Worm (Caenorhabditis elegans) whole organism, late embryonic: ENCODE measurements around the gene npr-7.

ENCODE experiments used
- C08G9.2 ChIP-seq: sonication (generic microtip); optimal IDR thresholded peaks from 2 replicates; lab custom pipeline; 2016; ENCODE audit warnings: mild to moderate bottlenecking, missing genetic modification characterization, moderate library complexity, missing compliant biosample characterization
- F13H6.1 ChIP-seq: sonication (generic microtip); optimal IDR thresholded peaks from 2 replicates; lab custom pipeline; 2016; ENCODE audit warnings: missing genetic modification characterization, missing compliant biosample characterization
- K09A11.1 ChIP-seq: sonication (generic microtip); optimal IDR thresholded peaks from 2 replicates; lab custom pipeline; 2017; ENCODE audit warnings: antibody characterized with exemption, mild to moderate bottlenecking, missing genetic modification characterization, missing compliant biosample characterization; ENCODE audit not compliant: insufficient read depth
- T23F11.4 ChIP-seq: fragments of 200-800 bp; sonication (Bioruptor generic); optimal IDR thresholded peaks from 2 replicates; lab custom pipeline; 2018; ENCODE audit warnings: mild to moderate bottlenecking, missing genetic modification characterization, missing compliant biosample characterization
- ceh-14 ChIP-seq: sonication (generic microtip); optimal IDR thresholded peaks from 2 replicates; lab custom pipeline; 2016; ENCODE audit warnings: missing genotype, missing genetic modification characterization, missing compliant biosample characterization
- ceh-18 ChIP-seq: sonication (generic microtip); optimal IDR thresholded peaks from 2 replicates; lab custom pipeline; 2016; ENCODE audit warnings: missing genetic modification characterization, missing compliant biosample characterization
- ceh-19 ChIP-seq: fragments of 200-800 bp; sonication (Bioruptor generic); optimal IDR thresholded peaks from 2 replicates; lab custom pipeline; 2018; ENCODE audit warnings: mild to moderate bottlenecking, missing genetic modification characterization, missing compliant biosample characterization
- ceh-2 ChIP-seq: sonication (generic microtip); optimal IDR thresholded peaks from 2 replicates; lab custom pipeline; 2016; ENCODE audit warnings: missing genotype, missing genetic modification characterization, missing compliant biosample characterization
- ceh-22 ChIP-seq: sonication (generic microtip); optimal IDR thresholded peaks from 2 replicates; lab custom pipeline; 2017; ENCODE audit warnings: missing biosample characterization, missing genetic modification characterization
- ceh-24 ChIP-seq: sonication (generic microtip); optimal IDR thresholded peaks from 2 replicates; lab custom pipeline; 2016; ENCODE audit warnings: mild to moderate bottlenecking, missing genetic modification characterization, missing compliant biosample characterization
- ceh-30 ChIP-seq: fragments of 150-350 bp; optimal IDR thresholded peaks from 2 replicates; lab custom pipeline; 2014; ENCODE audit warnings: missing biosample characterization, missing genetic modification characterization
- ceh-31 ChIP-seq: sonication (generic microtip); optimal IDR thresholded peaks from 2 replicates; lab custom pipeline; 2016; ENCODE audit warnings: missing genetic modification characterization, missing compliant biosample characterization
- ceh-34 ChIP-seq: sonication (generic microtip); optimal IDR thresholded peaks from 2 replicates; lab custom pipeline; 2016; ENCODE audit warnings: mild to moderate bottlenecking, missing genetic modification characterization, missing compliant biosample characterization
- ceh-45 ChIP-seq: fragments of 200-800 bp; sonication (Bioruptor generic); IDR thresholded peaks from 2 replicates; pipeline ENCODE4 v1.3.6; 2022; ENCODE audit warnings: missing genetic modification reagents, missing genetic modification characterization, missing compliant biosample characterization
- ceh-48 ChIP-seq: sonication (generic microtip); optimal IDR thresholded peaks from 2 replicates; lab custom pipeline; 2016; ENCODE audit warnings: missing genetic modification characterization, inconsistent platforms, missing compliant biosample characterization
- ceh-6 ChIP-seq: fragments of 200-800 bp; sonication (Bioruptor generic); optimal IDR thresholded peaks from 2 replicates; lab custom pipeline; 2018; ENCODE audit warnings: mild to moderate bottlenecking, missing genetic modification characterization, missing compliant biosample characterization
- che-1 ChIP-seq: sonication (generic microtip); optimal IDR thresholded peaks from 2 replicates; lab custom pipeline; 2016; ENCODE audit warnings: mild to moderate bottlenecking, missing genetic modification characterization, missing compliant biosample characterization
- dmd-4 ChIP-seq: sonication (generic microtip); optimal IDR thresholded peaks from 2 replicates; lab custom pipeline; 2016; ENCODE audit warnings: borderline replicate concordance, missing genetic modification characterization, missing compliant biosample characterization
- dve-1 ChIP-seq: sonication (generic microtip); optimal IDR thresholded peaks from 2 replicates; lab custom pipeline; 2017; ENCODE audit warnings: antibody characterized with exemption, mild to moderate bottlenecking, missing genetic modification characterization, missing compliant biosample characterization
- ets-4 ChIP-seq: sonication (generic microtip); optimal IDR thresholded peaks from 2 replicates; lab custom pipeline; 2016; ENCODE audit warnings: missing genetic modification characterization, missing compliant biosample characterization
- eyg-1 ChIP-seq: sonication (generic microtip); optimal IDR thresholded peaks from 2 replicates; lab custom pipeline; 2016; ENCODE audit warnings: missing genotype, missing genetic modification characterization, missing compliant biosample characterization
- fkh-10 ChIP-seq: fragments of 150-350 bp; optimal IDR thresholded peaks from 2 replicates; lab custom pipeline; 2014; ENCODE audit warnings: missing biosample characterization, missing genetic modification reagents, missing genetic modification characterization
- fkh-6 ChIP-seq: sonication (generic microtip); optimal IDR thresholded peaks from 2 replicates; lab custom pipeline; 2016; ENCODE audit warnings: missing genetic modification characterization, missing compliant biosample characterization
- hlh-13 ChIP-seq: fragments of 200-800 bp; sonication (Bioruptor generic); optimal IDR thresholded peaks from 2 replicates; lab custom pipeline; 2018; ENCODE audit warnings: mild to moderate bottlenecking, missing genetic modification characterization, missing compliant biosample characterization
- hlh-15 ChIP-seq: sonication (generic microtip); optimal IDR thresholded peaks from 2 replicates; lab custom pipeline; 2016; ENCODE audit warnings: missing genetic modification characterization, missing compliant biosample characterization
- hlh-6 ChIP-seq: sonication (generic microtip); optimal IDR thresholded peaks from 2 replicates; lab custom pipeline; 2016; ENCODE audit warnings: missing genotype, missing genetic modification characterization, missing compliant biosample characterization
- lin-11 ChIP-seq: fragments of 200-800 bp; sonication (Bioruptor generic); optimal IDR thresholded peaks from 2 replicates; lab custom pipeline; 2018; ENCODE audit warnings: mild to moderate bottlenecking, missing genetic modification characterization, missing compliant biosample characterization
- madf-2 ChIP-seq: sonication (generic microtip); optimal IDR thresholded peaks from 2 replicates; lab custom pipeline; 2017; ENCODE audit warnings: missing genetic modification characterization, missing compliant biosample characterization
- nhr-232 ChIP-seq: sonication (generic microtip); optimal IDR thresholded peaks from 2 replicates; lab custom pipeline; 2016; ENCODE audit warnings: missing genetic modification characterization, missing compliant biosample characterization
- npax-4 ChIP-seq: sonication (generic microtip); optimal IDR thresholded peaks from 2 replicates; lab custom pipeline; 2016; ENCODE audit warnings: missing genetic modification characterization, missing compliant biosample characterization
- odd-2 ChIP-seq: sonication (generic microtip); optimal IDR thresholded peaks from 2 replicates; lab custom pipeline; 2017; ENCODE audit warnings: antibody characterized with exemption, mild to moderate bottlenecking, missing genetic modification characterization, missing compliant biosample characterization
- pag-3 ChIP-seq: sonication (generic microtip); optimal IDR thresholded peaks from 2 replicates; lab custom pipeline; 2016; ENCODE audit warnings: missing compliant biosample characterization, missing genetic modification characterization, borderline replicate concordance
- pax-1 ChIP-seq: fragments of 150-350 bp; optimal IDR thresholded peaks from 2 replicates; lab custom pipeline; 2014; ENCODE audit warnings: missing biosample characterization, missing genetic modification characterization
- pha-2 ChIP-seq: sonication (generic microtip); optimal IDR thresholded peaks from 2 replicates; lab custom pipeline; 2017; ENCODE audit warnings: mild to moderate bottlenecking, missing genetic modification characterization, missing compliant biosample characterization
- pha-4 ChIP-seq: fragments of 150-350 bp; optimal IDR thresholded peaks from 2 replicates; lab custom pipeline; 2018; ENCODE audit warnings: missing biosample characterization, missing genetic modification reagents, missing genetic modification characterization
- pqm-1 ChIP-seq: sonication (generic microtip); optimal IDR thresholded peaks from 2 replicates; lab custom pipeline; 2016; ENCODE audit warnings: missing genetic modification characterization, missing compliant biosample characterization
- rnt-1 ChIP-seq: sonication (generic microtip); optimal IDR thresholded peaks from 2 replicates; lab custom pipeline; 2016; ENCODE audit warnings: missing genetic modification characterization, missing compliant biosample characterization
- sdc-2 ChIP-seq: sonication (generic microtip); optimal IDR thresholded peaks from 2 replicates; lab custom pipeline; 2016; ENCODE audit warnings: missing genotype, missing genetic modification characterization, missing compliant biosample characterization
- syd-9 ChIP-seq: sonication (generic microtip); optimal IDR thresholded peaks from 2 replicates; lab custom pipeline; 2016; ENCODE audit warnings: mild to moderate bottlenecking, missing genetic modification characterization, moderate library complexity, missing compliant biosample characterization
- tbx-2 ChIP-seq: sonication (generic microtip); optimal IDR thresholded peaks from 2 replicates; lab custom pipeline; 2016; ENCODE audit warnings: missing genetic modification characterization, missing compliant biosample characterization
- tbx-7 ChIP-seq: sonication (generic microtip); optimal IDR thresholded peaks from 2 replicates; lab custom pipeline; 2016; ENCODE audit warnings: missing genotype, missing genetic modification characterization, missing compliant biosample characterization
- ttx-3 ChIP-seq: sonication (generic microtip); optimal IDR thresholded peaks from 2 replicates; lab custom pipeline; 2016; ENCODE audit warnings: missing genetic modification reagents, missing genetic modification characterization, missing compliant biosample characterization
- unc-3 ChIP-seq, 2 experiments: fragments of 200-800 bp in 1 of 2; sonication (Bioruptor generic) in 1 of 2; sonication (generic microtip) in 1 of 2; conservative IDR thresholded peaks in 1 of 2; optimal IDR thresholded peaks in 1 of 2; 2 replicates each; pipeline versions ENCODE4 v1.3.6 to Lab custom; 2016 to 2022; ENCODE audit warnings: missing compliant biosample characterization in 2 of 2, missing genetic modification characterization in 2 of 2, missing genetic modification reagents in 1 of 2
- unc-42 ChIP-seq: sonication (generic microtip); optimal IDR thresholded peaks from 2 replicates; lab custom pipeline; 2016; ENCODE audit warnings: missing genotype, missing genetic modification characterization, missing compliant biosample characterization
- unc-55 ChIP-seq: sonication (generic microtip); optimal IDR thresholded peaks from 2 replicates; lab custom pipeline; 2017; ENCODE audit warnings: missing biosample characterization, missing genetic modification reagents, missing genetic modification characterization
- unc-86 ChIP-seq: sonication (generic microtip); optimal IDR thresholded peaks from 2 replicates; lab custom pipeline; 2016; ENCODE audit warnings: missing genetic modification characterization, missing compliant biosample characterization
- ztf-16 ChIP-seq: sonication (generic microtip); optimal IDR thresholded peaks from 2 replicates; lab custom pipeline; 2017; ENCODE audit warnings: missing genetic modification characterization, missing compliant biosample characterization

npr-7 gene

DNA sequence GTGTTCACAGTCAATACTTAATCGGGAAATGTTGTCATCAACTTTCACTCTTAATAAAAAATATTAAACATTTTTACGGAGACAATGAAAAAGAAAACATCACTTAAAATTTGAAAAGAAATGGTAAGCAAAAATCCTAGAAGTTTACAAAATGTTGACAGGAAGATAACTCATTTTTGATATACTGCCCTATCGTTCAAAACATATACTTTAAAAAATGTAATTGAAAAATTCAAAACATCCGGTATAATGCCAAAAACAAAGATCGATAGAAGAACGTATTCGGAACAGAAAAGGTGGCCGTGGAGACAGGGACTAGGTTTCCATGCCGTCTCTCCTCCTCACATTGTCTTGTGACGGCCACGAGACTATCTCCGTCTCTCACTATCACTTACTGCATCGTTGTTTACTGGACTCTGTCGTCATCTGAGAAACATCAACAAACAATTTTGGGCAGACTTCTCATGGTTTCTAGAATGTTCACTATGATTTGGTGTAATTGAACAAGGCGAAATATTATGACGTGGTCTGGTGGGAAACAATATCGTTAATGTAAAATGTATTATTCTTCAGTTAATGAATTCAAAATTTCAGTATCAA lies 28.5 kb upstream of the npr-7 start, which contains the start of gene oga-1 (continued):
- TF ChIP-seq odd-2 (tag; lab: Kevin White, UChicago), result no peak
- peak; percentile 31 for TF ChIP-seq ceh-34
- TF ChIP-seq ceh-19, result no peak
- no peak for TF ChIP-seq T23F11.4 (GFP tag; lab: Kevin White, UChicago)
- TF ChIP-seq ets-4 (tag; lab: Kevin White, UChicago), result peak; percentile 73
- no peak for TF ChIP-seq hlh-15
- TF ChIP-seq K09A11.1, result no peak
- no peak for TF ChIP-seq madf-2 (tag; lab: Kevin White, UChicago)
- TF ChIP-seq tbx-2 (tag; lab: Kevin White, UChicago), result peak; percentile 74
- TF ChIP-seq dmd-4, result no peak
- TF ChIP-seq ceh-45 (GFP tag; lab: Robert Waterston, UW), result no peak

- TF ChIP-seq lin-11, result no peak
- TF ChIP-seq hlh-6 (tag; lab: Kevin White, UChicago), result no peak
- TF ChIP-seq ceh-14, result no peak
- no peak for TF ChIP-seq dve-1 (tag; lab: Kevin White, UChicago)
- TF ChIP-seq ets-4 (tag; lab: Kevin White, UChicago), result no peak
- TF ChIP-seq dmd-4, result no peak
- no peak for TF ChIP-seq unc-55
- TF ChIP-seq ceh-31 (tag; lab: Kevin White, UChicago), result no peak
Measured at ce11 chrX:9338375-9338774, 19.4 kb upstream of the npr-7 start, which contains the start of gene apa-2. TSS of gene apa-2 (plus strand) at chrX:9338675.

DNA sequence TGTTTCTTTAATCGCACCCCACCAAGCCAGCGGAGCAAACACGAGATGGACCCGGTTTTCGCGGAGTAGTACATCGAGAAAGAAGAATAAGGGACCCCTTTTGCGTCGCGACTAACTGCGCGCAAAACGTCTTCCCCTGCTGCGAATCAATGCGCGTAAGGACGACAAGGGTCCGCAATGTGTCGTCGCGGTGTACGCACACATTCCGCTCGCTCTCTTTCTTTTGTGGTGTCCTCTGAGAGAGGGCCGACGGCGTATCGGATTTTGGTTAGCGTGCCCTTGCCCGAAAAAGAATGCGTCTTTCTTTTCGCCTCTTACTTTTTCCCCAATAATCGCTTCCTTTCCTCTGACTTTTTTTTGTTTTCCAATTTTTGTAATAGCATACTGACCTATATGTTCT lies 18.9 kb upstream of the npr-7 start:
- TF ChIP-seq ceh-45 (GFP tag; lab: Robert Waterston, UW), result 0 out of 2 replicates have a peak, but pooled peaks have one; percentile 18
- 0 out of 2 replicates have a peak, but pooled peaks have one; percentile 32 for TF ChIP-seq unc-3 (GFP tag; conservative IDR thresholded peaks at IDR 0.05; lab: Robert Waterston, UW)
- peak; percentile 52 for TF ChIP-seq unc-3 (tag; optimal IDR thresholded peaks at IDR 0.05; lab: Kevin White, UChicago)
- TF ChIP-seq rnt-1, result peak; percentile 55
- no peak for TF ChIP-seq nhr-232
- TF ChIP-seq hlh-13 (GFP tag; lab: Kevin White, UChicago), result no peak
- peak; percentile 3 for TF ChIP-seq pqm-1 (tag; lab: Kevin White, UChicago)
- peak; percentile 22 for TF ChIP-seq fkh-6 (tag; lab: Kevin White, UChicago)
- TF ChIP-seq ceh-6 (GFP tag; lab: Kevin White, UChicago), result no peak
- TF ChIP-seq ceh-2 (tag; lab: Kevin White, UChicago), result peak; percentile 37
- peak; percentile 55 for TF ChIP-seq fkh-10
- peak; percentile 87 for TF ChIP-seq sdc-2 (tag; lab: Kevin White, UChicago)
- TF ChIP-seq eyg-1 (tag; lab: Kevin White, UChicago), result no peak
- TF ChIP-seq che-1 (tag; lab: Kevin White, UChicago), result no peak
- TF ChIP-seq pag-3, result no peak
- TF ChIP-seq ceh-14, result peak; percentile 35
- TF ChIP-seq tbx-7 (tag; lab: Kevin White, UChicago), result no peak
- TF ChIP-seq unc-55, result peak; percentile 75
- no peak for TF ChIP-seq pha-2
- TF ChIP-seq npax-4 (tag; lab: Kevin White, UChicago), result no peak
- no peak for TF ChIP-seq pax-1 (tag; lab: Kevin White, UChicago)
- TF ChIP-seq unc-42, result peak; percentile 90
- TF ChIP-seq ttx-3 (tag; lab: Kevin White, UChicago), result no peak
- TF ChIP-seq ceh-24, result no peak
- TF ChIP-seq ceh-31 (tag; lab: Kevin White, UChicago), result peak; percentile 89
- TF ChIP-seq ztf-16 (tag; lab: Kevin White, UChicago), result no peak
- TF ChIP-seq hlh-15, result no peak
- peak; percentile 19 for TF ChIP-seq syd-9
- TF ChIP-seq ceh-48 (tag; lab: Kevin White, UChicago), result peak; percentile 81
- peak; percentile 25 for TF ChIP-seq C08G9.2 (tag; lab: Kevin White, UChicago)
- TF ChIP-seq ceh-18 (tag; lab: Kevin White, UChicago), result peak; percentile 33
- TF ChIP-seq ceh-30, result no peak
- TF ChIP-seq ceh-22, result no peak
- TF ChIP-seq odd-2 (tag; lab: Kevin White, UChicago), result no peak
- TF ChIP-seq ceh-34, result peak; percentile 86
- peak; percentile 42 for TF ChIP-seq ceh-19
- TF ChIP-seq F13H6.1 (tag; lab: Kevin White, UChicago), result no peak
- TF ChIP-seq unc-86 (tag; lab: Kevin White, UChicago), result peak; percentile 47
- TF ChIP-seq ets-4 (tag; lab: Kevin White, UChicago), result peak; percentile 24
- no peak for TF ChIP-seq pha-4 (tag; lab: Kevin White, UChicago)
